Worm (Caenorhabditis elegans) whole organism, young adult: Measurements from ENCODE around the gene gcy-3.
"Not testable (repeated sequence)": the region's sequence is repeated elsewhere in the genome, so short reads cannot be mapped to it uniquely, and the experiment has no call there.

Experiments
- B0019.2 ChIP-seq: fragments of 200-800 bp; sonication (Bioruptor generic); conservative IDR thresholded peaks from 2 replicates; pipeline ENCODE4 v1.3.6; 2022; ENCODE audit warnings: missing genetic modification reagents, missing genetic modification characterization, missing compliant biosample characterization
- C17E4.6 ChIP-seq: fragments of 200-800 bp; sonication (Bioruptor generic); IDR thresholded peaks from 2 replicates; pipeline ENCODE4 v1.3.6; 2022; ENCODE audit warnings: missing genetic modification reagents, missing genetic modification characterization, missing compliant biosample characterization
- D2030.7 ChIP-seq: fragments of 200-800 bp; sonication (Bioruptor generic); IDR thresholded peaks from 2 replicates; pipeline ENCODE4 v1.3.6; 2022; ENCODE audit warnings: missing genetic modification reagents, missing genetic modification characterization, missing compliant biosample characterization
- F10E7.11 ChIP-seq: sonication (generic microtip); optimal IDR thresholded peaks from 2 replicates; lab custom pipeline; 2017; ENCODE audit warnings: mild to moderate bottlenecking, missing genetic modification characterization, moderate library complexity, missing compliant biosample characterization
- F23B12.7 ChIP-seq: sonication (generic microtip); optimal IDR thresholded peaks from 2 replicates; lab custom pipeline; 2017; ENCODE audit warnings: missing genetic modification characterization, mild to moderate bottlenecking, missing compliant biosample characterization, antibody characterized with exemption, moderate library complexity; ENCODE audit not compliant: insufficient read depth
- K12H6.12 ChIP-seq: fragments of 200-800 bp; sonication (Bioruptor generic); optimal IDR thresholded peaks from 2 replicates; lab custom pipeline; 2018; ENCODE audit warnings: mild to moderate bottlenecking, missing genetic modification characterization, missing compliant biosample characterization
- T07F8.4 ChIP-seq: sonication (generic microtip); optimal IDR thresholded peaks from 2 replicates; lab custom pipeline; 2016; ENCODE audit warnings: mild to moderate bottlenecking, missing genetic modification characterization, moderate library complexity, missing compliant biosample characterization
- attf-3 ChIP-seq: fragments of 200-800 bp; sonication (Bioruptor generic); conservative IDR thresholded peaks from 2 replicates; pipeline ENCODE4 v1.3.6; 2022; ENCODE audit warnings: missing genetic modification reagents, missing genetic modification characterization, missing compliant biosample characterization
- bed-1 ChIP-seq: fragments of 200-800 bp; sonication (Bioruptor generic); IDR thresholded peaks from 2 replicates; pipeline ENCODE4 v1.3.6; 2022; ENCODE audit warnings: missing genetic modification reagents, missing genetic modification characterization, missing compliant biosample characterization
- cebp-1 ChIP-seq, 2 experiments: fragments of 200-800 bp in 1 of 2; sonication (Bioruptor generic) in 1 of 2; sonication (generic microtip) in 1 of 2; IDR thresholded peaks in 1 of 2; optimal IDR thresholded peaks in 1 of 2; 2 replicates each; pipeline versions ENCODE4 v1.3.6 to Lab custom; 2017 to 2022; ENCODE audit warnings: missing compliant biosample characterization in 2 of 2, missing genetic modification characterization in 2 of 2, mild to moderate bottlenecking in 1 of 2, missing genetic modification reagents in 1 of 2, moderate library complexity in 1 of 2
- ceh-58 ChIP-seq: fragments of 200-800 bp; sonication (Bioruptor generic); IDR thresholded peaks from 2 replicates; pipeline ENCODE4 v1.3.6; 2022; ENCODE audit warnings: missing genetic modification characterization, missing compliant biosample characterization
- dox-1 ChIP-seq: fragments of 200-800 bp; sonication (Bioruptor generic); IDR thresholded peaks from 2 replicates; pipeline ENCODE4 v1.3.6; 2022; ENCODE audit warnings: missing genetic modification reagents, missing genetic modification characterization, missing compliant biosample characterization
- dpff-1 ChIP-seq: sonication (generic microtip); optimal IDR thresholded peaks from 2 replicates; lab custom pipeline; 2017; ENCODE audit warnings: mild to moderate bottlenecking, missing genetic modification characterization, missing compliant biosample characterization
- efl-1 ChIP-seq: fragments of 150-350 bp; optimal IDR thresholded peaks from 2 replicates; lab custom pipeline; 2014; ENCODE audit warnings: missing biosample characterization, missing genetic modification reagents, missing genetic modification characterization
- egl-18 ChIP-seq: fragments of 200-800 bp; sonication (Bioruptor generic); IDR thresholded peaks from 2 replicates; pipeline ENCODE4 v1.3.6; 2022; ENCODE audit warnings: missing genetic modification reagents, missing genetic modification characterization, missing compliant biosample characterization
- ekl-4 ChIP-seq: fragments of 200-800 bp; sonication (Bioruptor generic); IDR thresholded peaks from 2 replicates; pipeline ENCODE4 v1.3.6; 2022; ENCODE audit warnings: missing genetic modification reagents, missing genetic modification characterization, missing compliant biosample characterization
- fkh-3 ChIP-seq: sonication (generic microtip); optimal IDR thresholded peaks from 2 replicates; lab custom pipeline; 2016; ENCODE audit warnings: mild to moderate bottlenecking, missing genetic modification characterization, missing compliant biosample characterization
- gei-17 ChIP-seq: fragments of 200-800 bp; sonication (Bioruptor generic); optimal IDR thresholded peaks from 2 replicates; lab custom pipeline; 2018; ENCODE audit warnings: mild to moderate bottlenecking, missing genetic modification characterization, missing compliant biosample characterization
- him-1 ChIP-seq: sonication (generic microtip); optimal IDR thresholded peaks from 2 replicates; lab custom pipeline; 2016; ENCODE audit warnings: missing genotype, missing genetic modification reagents, missing genetic modification characterization, missing compliant biosample characterization
- hlh-12 ChIP-seq: sonication (generic microtip); optimal IDR thresholded peaks from 2 replicates; lab custom pipeline; 2016; ENCODE audit warnings: missing genetic modification characterization, missing compliant biosample characterization
- lin-54 ChIP-seq: fragments of 200-800 bp; sonication (Bioruptor generic); optimal IDR thresholded peaks from 2 replicates; lab custom pipeline; 2018; ENCODE audit warnings: mild to moderate bottlenecking, missing genetic modification characterization, missing compliant biosample characterization
- madf-10 ChIP-seq: sonication (generic microtip); optimal IDR thresholded peaks from 2 replicates; lab custom pipeline; 2016; ENCODE audit warnings: mild to moderate bottlenecking, missing genetic modification characterization, missing compliant biosample characterization
- mcd-1 ChIP-seq: fragments of 200-800 bp; sonication (Bioruptor generic); IDR thresholded peaks from 2 replicates; pipeline ENCODE4 v1.3.6; 2022; ENCODE audit warnings: missing genetic modification reagents, missing genetic modification characterization, missing compliant biosample characterization
- nhr-120 ChIP-seq: fragments of 200-800 bp; sonication (Bioruptor generic); IDR thresholded peaks from 2 replicates; pipeline ENCODE4 v1.3.6; 2022; ENCODE audit warnings: missing genetic modification characterization, missing compliant biosample characterization
- nhr-80 ChIP-seq: sonication (generic microtip); optimal IDR thresholded peaks from 2 replicates; lab custom pipeline; 2016; ENCODE audit warnings: missing genetic modification characterization, missing compliant biosample characterization
- pha-4 ChIP-seq: fragments of 150-350 bp; sonication (generic microtip); optimal IDR thresholded peaks from 2 replicates; lab custom pipeline; 2014; ENCODE audit warnings: missing biosample characterization, missing genetic modification reagents, missing genetic modification characterization
- rec-8 ChIP-seq, 2 experiments: sonication (generic microtip); optimal IDR thresholded peaks; 2 replicates each; lab custom pipeline; 2016; ENCODE audit warnings: mild to moderate bottlenecking in 2 of 2, missing genetic modification characterization in 2 of 2, missing genetic modification reagents in 2 of 2, missing genotype in 2 of 2, missing biosample characterization in 1 of 2, missing compliant biosample characterization in 1 of 2, moderate library complexity in 1 of 2
- snpc-4 ChIP-seq, 5 experiments: fragments of 150-350 bp in 1 of 5; sonication (generic microtip) in 4 of 5; optimal IDR thresholded peaks; 2 replicates each; lab custom pipeline; 2014 to 2018; ENCODE audit warnings: missing genetic modification characterization in 5 of 5, missing biosample characterization in 3 of 5, antibody characterized with exemption in 2 of 5, mild to moderate bottlenecking in 2 of 5, missing compliant biosample characterization in 2 of 5, missing genotype in 2 of 5, moderate library complexity in 2 of 5, missing genetic modification reagents in 1 of 5
- sptf-2 ChIP-seq: fragments of 200-800 bp; sonication (Bioruptor generic); optimal IDR thresholded peaks from 2 replicates; lab custom pipeline; 2018; ENCODE audit warnings: mild to moderate bottlenecking, missing genetic modification characterization, missing compliant biosample characterization
- tbp1 ChIP-seq: fragments of 200-800 bp; sonication (Bioruptor generic); optimal IDR thresholded peaks from 2 replicates; lab custom pipeline; 2018; ENCODE audit warnings: mild to moderate bottlenecking, missing genetic modification characterization, missing compliant biosample characterization
- unc-62 ChIP-seq: fragments of 150-350 bp; optimal IDR thresholded peaks from 2 replicates; lab custom pipeline; 2014; ENCODE audit warnings: missing biosample characterization, missing genetic modification reagents, missing genetic modification characterization
- xnd-1 ChIP-seq: sonication (generic microtip); optimal IDR thresholded peaks from 2 replicates; lab custom pipeline; 2016; ENCODE audit warnings: missing genotype, missing genetic modification reagents, missing genetic modification characterization, missing compliant biosample characterization
- ztf-28 ChIP-seq: fragments of 200-800 bp; sonication (Bioruptor generic); IDR thresholded peaks from 2 replicates; pipeline ENCODE4 v1.3.6; 2022; ENCODE audit warnings: missing genetic modification reagents, missing genetic modification characterization, missing compliant biosample characterization

The gcy-3 gene

ce11 chrII:9474367-9475105, 32.5 kb downstream of the gcy-3 start, which contains the start of the genes chil-25 and chil-26:
chil-25 (minus strand) TSS chrII:9474467.
chil-26 (plus strand) TSS chrII:9475055.
- no peak for TF ChIP-seq gei-17 (GFP tag; lab: Kevin White, UChicago)
- TF ChIP-seq lin-54: no peak
- TF ChIP-seq ztf-28 (GFP tag; lab: Robert Waterston, UW): no peak
- TF ChIP-seq D2030.7 (GFP tag; lab: Robert Waterston, UW): no peak
- no peak for TF ChIP-seq pha-4 (tag; lab: Kevin White, UChicago)
- no peak for TF ChIP-seq tbp1 (GFP tag; lab: Kevin White, UChicago)
- TF ChIP-seq fkh-3 (tag; lab: Kevin White, UChicago): no peak
- no peak for TF ChIP-seq unc-62 (GFP tag; lab: Kevin White, UChicago)
- TF ChIP-seq hlh-12 (tag; lab: Kevin White, UChicago): no peak
- no peak for TF ChIP-seq him-1 (tag; lab: Kevin White, UChicago)
- no peak for TF ChIP-seq egl-18

- TF ChIP-seq rec-8 (tag; optimal IDR thresholded peaks at IDR 0.05; lab: Kevin White, UChicago) (no peak), mcd-1 (GFP tag; lab: Robert Waterston, UW) (no peak), attf-3 (no peak), ekl-4 (no peak), K12H6.12 (tag; lab: Kevin White, UChicago) (no peak), F23B12.7 (no peak), bed-1 (GFP tag; lab: Robert Waterston, UW) (no peak), sptf-2 (GFP tag; lab: Kevin White, UChicago) (no peak), cebp-1 (GFP tag; IDR thresholded peaks at IDR 0.05; lab: Robert Waterston, UW) (no peak), cebp-1 (tag; optimal IDR thresholded peaks at IDR 0.05; lab: Kevin White, UChicago) (no peak)
Measured at ce11 chrII:9470027-9470426, 37.1 kb downstream of the gcy-3 start, which contains the start of gene T19H5.6. T19H5.6 (minus strand) TSS chrII:9470221.

- TF ChIP-seq efl-1 (GFP tag; lab: Kevin White, UChicago) (no peak), nhr-80 (tag; lab: Kevin White, UChicago) (peak; percentile 85)
Measured at ce11 chrII:9468414-9468813, 38.7 kb downstream of the gcy-3 start, which contains the start of gene chil-23. chil-23 (minus strand) TSS chrII:9468611.

- no peak for TF ChIP-seq dpff-1 (tag; lab: Kevin White, UChicago)
- no peak for TF ChIP-seq egl-18
- TF ChIP-seq nhr-120 (GFP tag; lab: Robert Waterston, UW): no peak
- no peak for TF ChIP-seq C17E4.6 (GFP tag; lab: Robert Waterston, UW)
- TF ChIP-seq T07F8.4 (tag; lab: Kevin White, UChicago): no peak
- no peak for TF ChIP-seq B0019.2 (GFP tag; lab: Robert Waterston, UW)
- no peak for TF ChIP-seq F10E7.11 (tag; lab: Kevin White, UChicago)
- no peak for TF ChIP-seq xnd-1 (tag; lab: Kevin White, UChicago)
- no peak for TF ChIP-seq ceh-58 (GFP tag; lab: Robert Waterston, UW)
- TF ChIP-seq, all 124 proteins: peak for 0
Measured at ce11 chrII:9466095-9466494, 41.0 kb downstream of the gcy-3 start, which contains the start of gene chil-22. chil-22 (minus strand) TSS chrII:9466195.

ce11 chrII:9461881-9462280, 45.2 kb downstream of the gcy-3 start, which contains the start of gene chil-21:
chil-21 (minus strand) TSS chrII:9461981.
- TF ChIP-seq madf-10 (tag; lab: Kevin White, UChicago); dox-1 (GFP tag; lab: Robert Waterston, UW); snpc-4 (GFP tag; optimal IDR thresholded peaks at IDR 0.05; lab: Kevin White, UChicago); snpc-4 (tag; optimal IDR thresholded peaks at IDR 0.05; lab: Kevin White, UChicago): not testable (repeated sequence)
